Worm (Caenorhabditis elegans): Measurements from ENCODE around the gene F23D12.7.

DNA sequence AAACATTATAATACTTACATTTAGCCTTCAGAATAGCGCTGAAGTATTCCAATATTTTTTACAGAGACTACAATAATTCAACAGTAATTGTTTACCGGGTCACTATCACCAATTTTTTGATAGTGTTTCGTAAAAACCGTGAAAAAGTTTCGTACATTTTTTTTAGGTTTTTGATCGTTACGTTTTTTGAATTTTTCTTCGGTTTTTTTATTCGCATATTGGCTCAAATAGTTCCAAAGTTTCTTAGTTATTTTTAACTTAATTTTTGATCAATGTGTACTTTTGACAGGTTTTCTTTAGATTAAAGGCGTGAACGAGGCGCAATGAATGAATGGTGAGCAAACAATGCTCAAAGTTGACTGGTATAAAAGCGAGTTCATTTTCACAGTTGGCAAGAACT is 30.5 kb downstream of the F23D12.7 start, which contains the start of gene fipr-3:
- no peak for TF ChIP-seq tbx-2 (tag; optimal IDR thresholded peaks at IDR 0.05)
- no peak for TF ChIP-seq ama-1 (optimal IDR thresholded peaks at IDR 0.05)
- no peak for TF ChIP-seq pha-4 (tag; optimal IDR thresholded peaks at IDR 0.05)
- TF ChIP-seq lim-6 (tag; optimal IDR thresholded peaks at IDR 0.05), result no peak
- no peak for TF ChIP-seq C38D4.7 (GFP tag; optimal IDR thresholded peaks at IDR 0.05)
- no peak for TF ChIP-seq dmd-4 (tag; optimal IDR thresholded peaks at IDR 0.05; ENCODE audit: borderline replicate concordance)
- TF ChIP-seq rnt-1 (tag; optimal IDR thresholded peaks at IDR 0.05), result no peak
- TF ChIP-seq lin-11 (tag; optimal IDR thresholded peaks at IDR 0.05), result no peak
- TF ChIP-seq pqm-1 (tag; optimal IDR thresholded peaks at IDR 0.05), result no peak
- TF ChIP-seq unc-86 (tag; optimal IDR thresholded peaks at IDR 0.05), result no peak
- TF ChIP-seq ceh-14 (tag; optimal IDR thresholded peaks at IDR 0.05), result no peak
- TF ChIP-seq dve-1 (tag; optimal IDR thresholded peaks at IDR 0.05), result no peak
- no peak for TF ChIP-seq nhr-11 (tag; optimal IDR thresholded peaks at IDR 0.05)

Measured in whole organism, late embryonic.